Worm (Caenorhabditis elegans) whole organism, mixed stage, embryonic: ENCODE results near the gene che-12.
"Not testable (repeated sequence)": the region's sequence is repeated elsewhere in the genome, so short reads cannot be mapped to it uniquely, and the experiment has no call there.

Experiments
- ces-1 ChIP-seq: fragments of 150-350 bp; optimal IDR thresholded peaks from 2 replicates; lab custom pipeline; 2014; ENCODE audit warnings: missing biosample characterization, missing genetic modification reagents, missing genetic modification characterization
- drap-1 ChIP-seq: fragments of 200-800 bp; sonication (Bioruptor generic); optimal IDR thresholded peaks from 3 replicates; lab custom pipeline; 2018; ENCODE audit warnings: mild to moderate bottlenecking, missing genetic modification characterization, missing compliant biosample characterization
- lin-32 ChIP-seq: fragments of 200-800 bp; sonication (Bioruptor generic); optimal IDR thresholded peaks from 2 replicates; lab custom pipeline; 2018; ENCODE audit warnings: mild to moderate bottlenecking, missing genetic modification characterization, missing compliant biosample characterization
- mep-1 ChIP-seq: fragments of 150-350 bp; optimal IDR thresholded peaks from 2 replicates; lab custom pipeline; 2017; ENCODE audit warnings: missing biosample characterization, missing genetic modification reagents, missing genetic modification characterization, inconsistent platforms
- unc-62 ChIP-seq: fragments of 150-350 bp; optimal IDR thresholded peaks from 2 replicates; lab custom pipeline; 2014; ENCODE audit warnings: missing biosample characterization, missing genetic modification reagents, missing genetic modification characterization

ce11 chrV:10341905-10342328 is 34.7 kb upstream of the che-12 start, which contains the start of gene K07C5.13:
- TF ChIP-seq ces-1 (GFP tag; lab: Kevin White, UChicago); mep-1; lin-32; unc-62 (GFP tag; lab: Kevin White, UChicago): not testable (repeated sequence)
- TF ChIP-seq drap-1 (GFP tag; lab: Kevin White, UChicago): peak; percentile 33
